Worm (Caenorhabditis elegans): ENCODE data around the gene daf-4.

DNA sequence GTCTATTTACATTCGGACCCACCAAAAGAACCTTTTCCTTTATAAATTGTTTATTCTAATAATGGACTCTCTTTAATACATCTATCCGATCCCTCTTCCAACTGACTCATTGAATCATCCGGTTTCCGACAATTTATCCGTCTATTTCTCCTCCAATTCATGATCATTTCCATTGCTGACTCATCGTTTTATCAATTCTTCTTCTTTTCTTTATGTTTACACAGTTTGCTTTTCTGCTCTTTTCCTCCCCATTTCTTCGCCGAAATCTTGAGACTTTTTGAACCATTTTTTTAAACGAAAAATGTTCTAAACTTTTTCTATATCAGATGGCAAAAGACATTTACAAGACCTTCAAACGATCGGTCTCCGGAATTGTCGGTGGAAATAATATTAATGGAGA is 29.5 kb upstream of the daf-4 start, which contains the start of gene ced-6:
- TF ChIP-seq him-1 (tag; optimal IDR thresholded peaks at IDR 0.05) (no peak), dao-5 (tag; optimal IDR thresholded peaks at IDR 0.05) (no peak)
